Worm (Caenorhabditis elegans) whole organism, young adult: ENCODE results near the gene flh-3.

ENCODE experiments used
- B0261.1 ChIP-seq: sonication (generic microtip); optimal IDR thresholded peaks from 2 replicates; lab custom pipeline; 2016; ENCODE audit warnings: mild to moderate bottlenecking, missing genetic modification characterization, moderate library complexity, missing compliant biosample characterization
- B0336.3 ChIP-seq: fragments of 200-800 bp; sonication (Bioruptor generic); IDR thresholded peaks from 2 replicates; pipeline ENCODE4 v1.3.6; 2022; ENCODE audit warnings: missing genetic modification characterization, missing compliant biosample characterization
- D2030.7 ChIP-seq: fragments of 200-800 bp; sonication (Bioruptor generic); IDR thresholded peaks from 2 replicates; pipeline ENCODE4 v1.3.6; 2022; ENCODE audit warnings: missing genetic modification reagents, missing genetic modification characterization, missing compliant biosample characterization
- F10E7.11 ChIP-seq: sonication (generic microtip); optimal IDR thresholded peaks from 2 replicates; lab custom pipeline; 2017; ENCODE audit warnings: mild to moderate bottlenecking, missing genetic modification characterization, moderate library complexity, missing compliant biosample characterization
- F49E8.2 ChIP-seq: sonication (generic microtip); optimal IDR thresholded peaks from 3 replicates; lab custom pipeline; 2017; ENCODE audit warnings: missing genetic modification characterization, mild to moderate bottlenecking, missing compliant biosample characterization, antibody characterized with exemption, moderate library complexity; ENCODE audit not compliant: insufficient read depth
- F57A8.1 ChIP-seq: fragments of 200-800 bp; sonication (Bioruptor generic); optimal IDR thresholded peaks from 2 replicates; lab custom pipeline; 2018; ENCODE audit warnings: mild to moderate bottlenecking, missing genetic modification characterization, moderate library complexity, missing compliant biosample characterization
- K11D2.4 ChIP-seq: fragments of 200-800 bp; sonication (Bioruptor generic); IDR thresholded peaks from 2 replicates; pipeline ENCODE4 v1.3.6; 2022; ENCODE audit warnings: missing genetic modification reagents, missing genetic modification characterization, missing compliant biosample characterization
- Y95B8A.8 ChIP-seq: fragments of 200-800 bp; sonication (Bioruptor generic); IDR thresholded peaks from 2 replicates; pipeline ENCODE4 v1.3.6; 2022; ENCODE audit warnings: missing genetic modification reagents, missing genetic modification characterization, missing compliant biosample characterization
- attf-5 ChIP-seq: fragments of 200-800 bp; sonication (Bioruptor generic); optimal IDR thresholded peaks from 2 replicates; lab custom pipeline; 2018; ENCODE audit warnings: mild to moderate bottlenecking, missing genetic modification characterization, missing compliant biosample characterization
- attf-6 ChIP-seq: fragments of 200-800 bp; sonication (Bioruptor generic); IDR thresholded peaks from 2 replicates; pipeline ENCODE4 v1.3.6; 2022; ENCODE audit warnings: missing genetic modification reagents, missing genetic modification characterization, missing compliant biosample characterization
- ccch-3 ChIP-seq: fragments of 200-800 bp; sonication (Bioruptor generic); optimal IDR thresholded peaks from 2 replicates; lab custom pipeline; 2018; ENCODE audit warnings: mild to moderate bottlenecking, missing genetic modification characterization, missing compliant biosample characterization
- ceh-79 ChIP-seq: sonication (generic microtip); optimal IDR thresholded peaks from 2 replicates; lab custom pipeline; 2017; ENCODE audit warnings: mild to moderate bottlenecking, missing genetic modification characterization, missing compliant biosample characterization
- ceh-91 ChIP-seq: fragments of 200-800 bp; sonication (Bioruptor generic); IDR thresholded peaks from 2 replicates; pipeline ENCODE4 v1.3.6; 2022; ENCODE audit warnings: missing genetic modification reagents, missing genetic modification characterization, missing compliant biosample characterization
- chd-7 ChIP-seq: sonication (generic microtip); optimal IDR thresholded peaks from 2 replicates; lab custom pipeline; 2016; ENCODE audit warnings: mild to moderate bottlenecking, missing genetic modification characterization, moderate library complexity, missing compliant biosample characterization
- efl-1 ChIP-seq: fragments of 150-350 bp; optimal IDR thresholded peaks from 2 replicates; lab custom pipeline; 2014; ENCODE audit warnings: missing biosample characterization, missing genetic modification reagents, missing genetic modification characterization
- egl-44 ChIP-seq: fragments of 200-800 bp; sonication (Bioruptor generic); IDR thresholded peaks from 2 replicates; pipeline ENCODE4 v1.3.6; 2022; ENCODE audit warnings: missing genetic modification reagents, missing genetic modification characterization, missing compliant biosample characterization
- hlh-26 ChIP-seq: fragments of 200-800 bp; sonication (Bioruptor generic); conservative IDR thresholded peaks from 2 replicates; pipeline ENCODE4 v1.3.6; 2022; ENCODE audit warnings: missing genetic modification reagents, missing genetic modification characterization, missing compliant biosample characterization
- let-607 ChIP-seq, 2 experiments: fragments of 200-800 bp in 1 of 2; sonication (Bioruptor generic) in 1 of 2; sonication (generic microtip) in 1 of 2; optimal IDR thresholded peaks; 2 replicates each; lab custom pipeline; 2016 to 2018; ENCODE audit warnings: mild to moderate bottlenecking in 2 of 2, missing compliant biosample characterization in 2 of 2, missing genetic modification characterization in 2 of 2, moderate library complexity in 2 of 2, missing genotype in 1 of 2
- lin-26 ChIP-seq: fragments of 200-800 bp; sonication (Bioruptor generic); IDR thresholded peaks from 2 replicates; pipeline ENCODE4 v1.3.6; 2022; ENCODE audit warnings: missing genetic modification reagents, missing genetic modification characterization, missing compliant biosample characterization
- lin-40 ChIP-seq: sonication (generic microtip); optimal IDR thresholded peaks from 2 replicates; lab custom pipeline; 2016; ENCODE audit warnings: missing genetic modification characterization, mild to moderate bottlenecking, missing compliant biosample characterization, missing genotype, missing genetic modification reagents
- lsl-1 ChIP-seq: fragments of 200-800 bp; sonication (Bioruptor generic); optimal IDR thresholded peaks from 2 replicates; lab custom pipeline; 2018; ENCODE audit warnings: mild to moderate bottlenecking, missing genetic modification characterization, moderate library complexity, missing compliant biosample characterization
- lsy-27 ChIP-seq: sonication (generic microtip); optimal IDR thresholded peaks from 2 replicates; lab custom pipeline; 2017; ENCODE audit warnings: missing genetic modification characterization, mild to moderate bottlenecking, missing compliant biosample characterization, antibody characterized with exemption, missing genotype, borderline replicate concordance; ENCODE audit not compliant: insufficient read depth
- mel-28 ChIP-seq: sonication (generic microtip); optimal IDR thresholded peaks from 2 replicates; lab custom pipeline; 2016; ENCODE audit warnings: borderline replicate concordance, mild to moderate bottlenecking, missing genetic modification characterization, missing compliant biosample characterization
- nhr-120 ChIP-seq: fragments of 200-800 bp; sonication (Bioruptor generic); IDR thresholded peaks from 2 replicates; pipeline ENCODE4 v1.3.6; 2022; ENCODE audit warnings: missing genetic modification characterization, missing compliant biosample characterization
- nhr-179 ChIP-seq: sonication (generic microtip); optimal IDR thresholded peaks from 2 replicates; lab custom pipeline; 2016; ENCODE audit warnings: mild to moderate bottlenecking, missing genetic modification characterization, missing compliant biosample characterization
- nhr-27 ChIP-seq: fragments of 200-800 bp; sonication (Bioruptor generic); optimal IDR thresholded peaks from 2 replicates; lab custom pipeline; 2018; ENCODE audit warnings: mild to moderate bottlenecking, missing genetic modification characterization, moderate library complexity, missing compliant biosample characterization
- nhr-80 ChIP-seq: sonication (generic microtip); optimal IDR thresholded peaks from 2 replicates; lab custom pipeline; 2016; ENCODE audit warnings: missing genetic modification characterization, missing compliant biosample characterization
- rcor-1 ChIP-seq: fragments of 200-800 bp; sonication (Bioruptor generic); IDR thresholded peaks from 2 replicates; pipeline ENCODE4 v1.3.6; 2022; ENCODE audit warnings: missing genetic modification reagents, missing genetic modification characterization, missing compliant biosample characterization
- rec-8 ChIP-seq, 2 experiments: sonication (generic microtip); optimal IDR thresholded peaks; 2 replicates each; lab custom pipeline; 2016; ENCODE audit warnings: mild to moderate bottlenecking in 2 of 2, missing genetic modification characterization in 2 of 2, missing genetic modification reagents in 2 of 2, missing genotype in 2 of 2, missing biosample characterization in 1 of 2, missing compliant biosample characterization in 1 of 2, moderate library complexity in 1 of 2
- snpc-1.1 ChIP-seq: sonication (generic microtip); optimal IDR thresholded peaks from 2 replicates; lab custom pipeline; 2017; ENCODE audit warnings: missing genetic modification characterization, mild to moderate bottlenecking, missing compliant biosample characterization, antibody characterized with exemption, moderate library complexity, missing genotype, missing genetic modification reagents; ENCODE audit not compliant: insufficient read depth
- unc-62 ChIP-seq: fragments of 150-350 bp; optimal IDR thresholded peaks from 2 replicates; lab custom pipeline; 2014; ENCODE audit warnings: missing biosample characterization, missing genetic modification reagents, missing genetic modification characterization
- ztf-28 ChIP-seq: fragments of 200-800 bp; sonication (Bioruptor generic); IDR thresholded peaks from 2 replicates; pipeline ENCODE4 v1.3.6; 2022; ENCODE audit warnings: missing genetic modification reagents, missing genetic modification characterization, missing compliant biosample characterization
- ztf-6 ChIP-seq: fragments of 200-800 bp; sonication (Bioruptor generic); IDR thresholded peaks from 2 replicates; pipeline ENCODE4 v1.3.6; 2022; ENCODE audit warnings: missing genetic modification reagents, missing genetic modification characterization, missing compliant biosample characterization

Gene flh-3

ce11 chrIV:9296285-9296684 is 26.4 kb downstream of the flh-3 start, which contains the start of gene F49C12.1:
F49C12.1 (minus strand) TSS chrIV:9296354.
- TF ChIP-seq K11D2.4: no peak
- TF ChIP-seq rcor-1: no peak
- TF ChIP-seq Y95B8A.8 (GFP tag; lab: Robert Waterston, UW): no peak
- TF ChIP-seq attf-6 (GFP tag; lab: Robert Waterston, UW): no peak
- no peak for TF ChIP-seq D2030.7
- TF ChIP-seq F49E8.2 (tag; lab: Kevin White, UChicago): no peak
- no peak for TF ChIP-seq ceh-79 (tag; lab: Kevin White, UChicago)
- no peak for TF ChIP-seq attf-5 (GFP tag; lab: Kevin White, UChicago)
- no peak for TF ChIP-seq chd-7
- no peak for TF ChIP-seq B0336.3 (GFP tag; lab: Robert Waterston, UW)
- no peak for TF ChIP-seq snpc-1.1 (tag; lab: Kevin White, UChicago)
- no peak for TF ChIP-seq nhr-179
- TF ChIP-seq lsl-1 (GFP tag; lab: Kevin White, UChicago): no peak
- no peak for TF ChIP-seq hlh-26 (GFP tag; lab: Robert Waterston, UW)
- TF ChIP-seq F57A8.1 (GFP tag; lab: Kevin White, UChicago): no peak
- no peak for TF ChIP-seq nhr-80
- TF ChIP-seq ceh-91 (GFP tag; lab: Robert Waterston, UW): no peak
- TF ChIP-seq rec-8 (tag; optimal IDR thresholded peaks at IDR 0.05; lab: Kevin White, UChicago): no peak
- no peak for TF ChIP-seq B0261.1 (tag; lab: Kevin White, UChicago)
- TF ChIP-seq ztf-6: no peak

- TF ChIP-seq F10E7.11: no peak
- TF ChIP-seq let-607 (tag; optimal IDR thresholded peaks at IDR 0.05; lab: Kevin White, UChicago): no peak
- no peak for TF ChIP-seq lin-26 (GFP tag; lab: Robert Waterston, UW)
- TF ChIP-seq hlh-26 (GFP tag; lab: Robert Waterston, UW): no peak
- TF ChIP-seq lsy-27 (tag; lab: Kevin White, UChicago): no peak
- no peak for TF ChIP-seq egl-44 (GFP tag; lab: Robert Waterston, UW)
- TF ChIP-seq lin-40 (tag; lab: Kevin White, UChicago): no peak
- TF ChIP-seq nhr-27 (tag; lab: Kevin White, UChicago): no peak
- TF ChIP-seq, all 124 proteins: peak for 0
These were observed 29.2 kb downstream of the flh-3 start, which contains the start of gene F49C12.2 for ce11 chrIV:9299145-9299544. F49C12.2 (minus strand) TSS chrIV:9299245.

DNA sequence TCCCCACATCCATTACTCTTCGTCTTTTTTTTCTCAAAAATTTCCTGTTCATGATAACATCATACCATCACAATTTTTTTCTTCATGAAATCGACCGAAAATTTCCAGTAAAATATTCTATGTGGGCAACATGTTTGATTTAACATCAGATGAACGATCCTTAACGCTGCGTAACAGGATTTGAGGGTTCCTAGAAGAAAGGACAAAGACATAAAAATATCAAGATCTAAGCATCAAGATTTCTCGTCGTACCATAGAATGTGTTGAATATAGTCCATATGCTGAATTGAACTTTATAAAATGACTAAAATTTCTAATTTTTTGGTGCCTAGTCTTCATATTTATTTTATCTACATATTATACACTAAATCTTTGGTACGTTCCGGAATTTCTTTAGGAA is 30.2 kb downstream of the flh-3 start, which contains the start of gene F49C12.3:
F49C12.3 (plus strand) TSS at position 301 of the 400 bp plus-strand sequence.
- TF ChIP-seq nhr-120 (GFP tag; lab: Robert Waterston, UW) (no peak), F10E7.11 (no peak), ccch-3 (GFP tag; lab: Kevin White, UChicago) (no peak), Y95B8A.8 (GFP tag; lab: Robert Waterston, UW) (no peak)

DNA sequence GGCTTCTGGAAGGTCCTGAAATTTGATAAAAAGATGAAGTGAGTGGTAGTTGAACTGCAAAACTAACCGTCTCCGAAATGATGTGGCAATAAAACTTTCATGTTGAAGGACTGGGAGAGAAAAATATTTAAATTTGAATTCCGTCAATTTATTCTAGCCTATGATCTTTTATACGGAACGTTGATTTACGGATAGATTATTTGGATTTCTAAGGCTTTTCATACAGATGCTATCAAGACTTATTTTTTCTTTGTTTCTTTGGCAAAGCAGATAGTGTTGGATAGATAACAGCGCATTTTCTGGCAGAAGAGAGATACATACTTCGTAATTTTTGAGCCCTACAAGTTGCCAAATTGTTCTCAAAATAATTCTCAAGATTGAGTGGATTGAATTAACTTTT is 34.1 kb downstream of the flh-3 start, which contains the start of gene F49C12.4:
F49C12.4 (minus strand) TSS at position 101 of the 400 bp plus-strand sequence.
- TF ChIP-seq lsy-27 (tag; lab: Kevin White, UChicago) (no peak), efl-1 (no peak), ztf-28 (GFP tag; lab: Robert Waterston, UW) (no peak), mel-28 (tag; lab: Kevin White, UChicago) (no peak), rcor-1 (no peak), unc-62 (GFP tag; lab: Kevin White, UChicago) (no peak)
